Worm (Caenorhabditis elegans) whole organism, L4/young adult: Measurements from ENCODE around the gene ZK180.5.

Experiments used
- W03F9.2 ChIP-seq: fragments of 150-350 bp; optimal IDR thresholded peaks from 2 replicates; lab custom pipeline; 2014; ENCODE audit warnings: missing biosample characterization, missing genetic modification characterization
- dao-5 ChIP-seq: sonication (generic microtip); optimal IDR thresholded peaks from 2 replicates; lab custom pipeline; 2016; ENCODE audit warnings: missing genotype, missing genetic modification characterization, moderate library complexity, missing compliant biosample characterization

DNA sequence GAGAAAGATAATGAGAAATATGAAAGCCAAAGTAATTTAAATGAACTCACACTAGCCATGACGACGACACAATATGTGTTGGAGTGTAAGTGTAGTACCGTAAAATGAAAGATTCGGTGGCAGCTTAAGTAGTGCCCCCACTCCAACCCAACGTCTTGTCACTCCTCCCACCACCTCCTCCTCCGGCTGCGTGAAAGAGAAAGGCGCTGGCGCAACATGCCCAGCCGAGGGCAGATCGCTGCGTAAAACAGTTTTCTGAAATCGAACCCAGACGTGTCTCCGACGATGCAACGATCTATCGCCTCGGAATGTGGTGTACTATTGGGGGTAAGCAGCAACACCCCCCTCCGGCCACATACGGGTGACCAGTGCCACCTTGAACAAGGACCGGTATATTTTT lies at the start of gene ZK180.5:
- TF ChIP-seq dao-5 (tag; lab: Kevin White, UChicago) (no peak), W03F9.2 (no peak)
